Worm (Caenorhabditis elegans) whole organism, L4/young adult: Measurements from ENCODE around the gene grl-5.

Experiments
- dao-5 ChIP-seq: sonication (generic microtip); optimal IDR thresholded peaks from 2 replicates; lab custom pipeline; 2016; ENCODE audit warnings: missing genotype, missing genetic modification characterization, moderate library complexity, missing compliant biosample characterization
- him-1 ChIP-seq: sonication (generic microtip); optimal IDR thresholded peaks from 2 replicates; lab custom pipeline; 2016; ENCODE audit warnings: missing genotype, missing genetic modification reagents, missing genetic modification characterization, missing compliant biosample characterization

DNA sequence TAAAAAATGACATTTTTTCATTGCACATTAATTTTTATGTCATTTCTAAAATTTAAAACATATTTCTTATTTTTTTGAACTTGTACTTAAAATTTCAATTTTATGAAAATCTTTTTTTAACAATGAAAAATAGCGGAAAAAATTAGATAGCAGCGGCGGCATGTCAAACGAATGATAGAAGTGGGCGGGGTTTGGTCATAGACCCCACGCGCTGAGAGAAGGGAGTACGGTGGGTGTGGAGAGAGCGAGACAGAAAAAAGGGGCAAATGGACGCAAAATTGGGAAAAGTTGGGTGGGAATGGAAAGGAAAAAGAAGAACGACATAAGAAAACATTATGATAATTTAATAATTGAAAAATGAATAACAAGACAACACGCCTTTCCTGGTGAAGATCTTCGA is 26.5 kb downstream of the grl-5 start:
- TF ChIP-seq him-1 (no peak), dao-5 (no peak)
